Worm (Caenorhabditis elegans) whole organism, L2 larva: ENCODE results near the gene nas-37.

Experiments used
- elt-1 ChIP-seq: fragments of 150-350 bp; optimal IDR thresholded peaks from 2 replicates; lab custom pipeline; 2014; ENCODE audit warnings: missing biosample characterization, missing genetic modification characterization
- lin-13 ChIP-seq: fragments of 150-350 bp; optimal IDR thresholded peaks from 2 replicates; lab custom pipeline; 2014; ENCODE audit warnings: missing biosample characterization, missing genetic modification reagents, missing genetic modification characterization
- mdl-1 ChIP-seq, 2 experiments: fragments of 150-350 bp in 1 of 2; sonication (generic microtip) in 1 of 2; optimal IDR thresholded peaks; 2 replicates each; lab custom pipeline; 2017; ENCODE audit warnings: missing biosample characterization in 2 of 2, missing genetic modification characterization in 2 of 2
- unc-62 ChIP-seq: fragments of 150-350 bp; optimal IDR thresholded peaks from 2 replicates; lab custom pipeline; 2014; ENCODE audit warnings: missing biosample characterization, missing genetic modification reagents, missing genetic modification characterization

- TF ChIP-seq unc-62 (GFP tag; lab: Kevin White, UChicago) (peak; percentile 61), mdl-1 (tag; optimal IDR thresholded peaks at IDR 0.05; lab: Kevin White, UChicago) (peak; percentile 79 to 84), elt-1 (tag; lab: Kevin White, UChicago) (no peak), lin-13 (peak; percentile 91)
Measured at ce11 chrX:9958561-9958960, 9.7 kb upstream of the nas-37 start, which contains the start of gene ZC506.1.
